Fruit fly (Drosophila melanogaster) whole organism, embryonic: ENCODE data around the gene RpL8.
A peak's percentile ranks its signal among the peaks of the same experiment; 100 is the strongest.

ENCODE experiments used
- Adf1 ChIP-seq: fragments of 200-800 bp; sonication (Bioruptor generic); IDR thresholded peaks from 2 replicates; pipeline ENCODE4 v1.3.6; 2022; ENCODE audit warnings: missing biosample characterization, missing genetic modification characterization
- CG10147 ChIP-seq: fragments of 200-800 bp; sonication (Bioruptor generic); optimal IDR thresholded peaks from 2 replicates; lab custom pipeline; 2019; ENCODE audit warnings: missing biosample characterization, mild to moderate bottlenecking, missing genetic modification characterization, moderate library complexity
- CG10959 ChIP-seq: fragments of 200-800 bp; sonication (Bioruptor generic); IDR thresholded peaks from 2 replicates; pipeline ENCODE4 v1.3.6; 2022; ENCODE audit warnings: missing biosample characterization, missing genetic modification characterization
- CG11093 ChIP-seq: fragments of 200-800 bp; sonication (Bioruptor generic); IDR thresholded peaks from 3 replicates; pipeline ENCODE4 v1.3.6; 2022; ENCODE audit warnings: missing biosample characterization, missing genetic modification characterization
- CG11560 ChIP-seq: fragments of 200-800 bp; sonication (Bioruptor generic); IDR thresholded peaks from 3 replicates; pipeline ENCODE4 v1.3.6; 2022; ENCODE audit warnings: missing biosample characterization, missing genetic modification characterization
- CG12071 ChIP-seq: fragments of 200-800 bp; sonication (Bioruptor generic); optimal IDR thresholded peaks from 3 replicates; lab custom pipeline; 2018; ENCODE audit warnings: missing biosample characterization, mild to moderate bottlenecking, missing genetic modification characterization
- CG14441 ChIP-seq: fragments of 200-800 bp; sonication (Bioruptor generic); IDR thresholded peaks from 2 replicates; pipeline ENCODE4 v1.3.6; 2022; ENCODE audit warnings: missing biosample characterization, missing genetic modification characterization
- CG18476 ChIP-seq: fragments of 200-800 bp; sonication (Bioruptor generic); optimal IDR thresholded peaks from 2 replicates; lab custom pipeline; 2016; ENCODE audit warnings: missing biosample characterization, mild to moderate bottlenecking, missing genetic modification characterization
- CG2120 ChIP-seq: fragments of 200-800 bp; sonication (Bioruptor generic); optimal IDR thresholded peaks from 3 replicates; lab custom pipeline; 2016; ENCODE audit warnings: missing biosample characterization, missing genetic modification characterization
- CG31365 ChIP-seq: fragments of 200-800 bp; sonication (Bioruptor generic); optimal IDR thresholded peaks from 2 replicates; lab custom pipeline; 2018; ENCODE audit warnings: missing biosample characterization, mild to moderate bottlenecking, missing genetic modification characterization
- CG31441 ChIP-seq: fragments of 200-800 bp; sonication (Bioruptor generic); IDR thresholded peaks from 2 replicates; pipeline ENCODE4 v1.3.6; 2022; ENCODE audit warnings: missing biosample characterization, missing genetic modification characterization
- CG34376 ChIP-seq: fragments of 200-800 bp; sonication (Bioruptor generic); optimal IDR thresholded peaks from 2 replicates; lab custom pipeline; 2018; ENCODE audit warnings: missing biosample characterization, mild to moderate bottlenecking, missing genetic modification characterization
- CG3838 ChIP-seq: fragments of 200-800 bp; sonication (Bioruptor generic); optimal IDR thresholded peaks from 3 replicates; lab custom pipeline; 2016; ENCODE audit warnings: missing biosample characterization, missing genetic modification characterization
- CG42726 ChIP-seq: fragments of 200-800 bp; sonication (Bioruptor generic); IDR thresholded peaks from 2 replicates; pipeline ENCODE4 v1.3.6; 2022; ENCODE audit warnings: missing biosample characterization, missing genetic modification characterization; ENCODE audit not compliant: partially characterized antibody
- CG6683 ChIP-seq: fragments of 200-800 bp; sonication (Bioruptor generic); optimal IDR thresholded peaks from 2 replicates; lab custom pipeline; 2017; ENCODE audit warnings: missing biosample characterization, mild to moderate bottlenecking, missing genetic modification characterization, missing genetic modification reagents
- CG7928 ChIP-seq: fragments of 200-800 bp; sonication (Bioruptor generic); optimal IDR thresholded peaks from 2 replicates; lab custom pipeline; 2017; ENCODE audit warnings: missing biosample characterization, mild to moderate bottlenecking, missing genetic modification characterization
- CG7963 ChIP-seq: fragments of 200-800 bp; sonication (Bioruptor generic); IDR thresholded peaks from 3 replicates; pipeline ENCODE4 v1.3.6; 2022; ENCODE audit warnings: missing biosample characterization, missing genetic modification characterization; ENCODE audit not compliant: partially characterized antibody
- CG8290 ChIP-seq, 3 experiments: fragments of 200-800 bp; sonication (Bioruptor generic); optimal IDR thresholded peaks; 2 replicates each; lab custom pipeline; 2016 to 2019; ENCODE audit warnings: missing biosample characterization in 3 of 3, missing genetic modification characterization in 3 of 3, mild to moderate bottlenecking in 2 of 3, moderate library complexity in 1 of 3
- CG8359 ChIP-seq: fragments of 200-800 bp; sonication (Bioruptor generic); optimal IDR thresholded peaks from 2 replicates; lab custom pipeline; 2017; ENCODE audit warnings: missing biosample characterization, mild to moderate bottlenecking, missing genetic modification characterization, borderline replicate concordance
- CG8478 ChIP-seq: fragments of >200 bp; optimal IDR thresholded peaks from 2 replicates; lab custom pipeline; 2018
- CG9797 ChIP-seq: fragments of 200-800 bp; sonication (Bioruptor generic); optimal IDR thresholded peaks from 3 replicates; lab custom pipeline; 2018; ENCODE audit warnings: missing biosample characterization, mild to moderate bottlenecking, missing genetic modification characterization
- CG9876 ChIP-seq: fragments of 200-800 bp; sonication (Bioruptor generic); optimal IDR thresholded peaks from 2 replicates; lab custom pipeline; 2016; ENCODE audit warnings: missing biosample characterization, missing genetic modification characterization
- Doc3 ChIP-seq: fragments of 200-800 bp; sonication (Bioruptor generic); IDR thresholded peaks from 3 replicates; pipeline ENCODE4 v1.3.6; 2022; ENCODE audit warnings: missing biosample characterization, missing genetic modification characterization; ENCODE audit not compliant: partially characterized antibody
- Fer2 ChIP-seq: fragments of 200-800 bp; sonication (Bioruptor generic); optimal IDR thresholded peaks from 2 replicates; lab custom pipeline; 2018; ENCODE audit warnings: missing biosample characterization, mild to moderate bottlenecking, missing genetic modification characterization, moderate library complexity
- Gug ChIP-seq: fragments of 200-800 bp; sonication (Bioruptor generic); IDR thresholded peaks from 4 replicates; pipeline ENCODE4 v1.3.6; 2022; ENCODE audit warnings: missing biosample characterization, missing genetic modification characterization
- HLH3B ChIP-seq: fragments of 200-800 bp; sonication (Bioruptor generic); IDR thresholded peaks from 2 replicates; pipeline ENCODE4 v1.3.6; 2022; ENCODE audit warnings: missing biosample characterization, missing genetic modification characterization
- HmgD ChIP-seq: fragments of 200-800 bp; sonication (Bioruptor generic); optimal IDR thresholded peaks from 3 replicates; lab custom pipeline; 2016; ENCODE audit warnings: missing biosample characterization, missing genetic modification characterization
- Hr78 ChIP-seq, 2 experiments: fragments of 200-800 bp in 1 of 2; fragments of >200 bp in 1 of 2; sonication (Bioruptor generic) in 1 of 2; optimal IDR thresholded peaks; 2 replicates each; lab custom pipeline; 2017 to 2019; ENCODE audit warnings: missing biosample characterization in 2 of 2, missing genetic modification characterization in 2 of 2, mild to moderate bottlenecking in 1 of 2, moderate library complexity in 1 of 2
- Max ChIP-seq: fragments of 200-800 bp; sonication (Bioruptor generic); optimal IDR thresholded peaks from 2 replicates; lab custom pipeline; 2016; ENCODE audit warnings: missing biosample characterization, mild to moderate bottlenecking, missing genetic modification characterization
- Meics ChIP-seq: fragments of 200-800 bp; sonication (Bioruptor generic); optimal IDR thresholded peaks from 2 replicates; lab custom pipeline; 2017; ENCODE audit warnings: missing biosample characterization, mild to moderate bottlenecking, missing genetic modification characterization
- Neu2 ChIP-seq: fragments of 200-800 bp; sonication (Bioruptor generic); optimal IDR thresholded peaks from 3 replicates; lab custom pipeline; 2016; ENCODE audit warnings: missing biosample characterization, missing genetic modification characterization, borderline replicate concordance
- Spps ChIP-seq: fragments of 200-800 bp; sonication (Bioruptor generic); optimal IDR thresholded peaks from 2 replicates; lab custom pipeline; 2018; ENCODE audit warnings: missing biosample characterization, mild to moderate bottlenecking, missing genetic modification characterization
- danr ChIP-seq: fragments of 200-800 bp; sonication (Bioruptor generic); IDR thresholded peaks from 2 replicates; pipeline ENCODE4 v1.3.6; 2022; ENCODE audit warnings: missing biosample characterization, missing genetic modification characterization
- dm ChIP-seq: fragments of 200-800 bp; sonication (Bioruptor generic); optimal IDR thresholded peaks from 3 replicates; lab custom pipeline; 2016; ENCODE audit warnings: missing biosample characterization, missing genetic modification characterization
- ftz-f1 ChIP-seq: fragments of 200-800 bp; sonication (Bioruptor generic); optimal IDR thresholded peaks from 2 replicates; lab custom pipeline; 2016; ENCODE audit warnings: missing biosample characterization, missing genetic modification characterization
- gcm ChIP-seq: fragments of 200-800 bp; sonication (Bioruptor generic); optimal IDR thresholded peaks from 2 replicates; lab custom pipeline; 2019; ENCODE audit warnings: missing biosample characterization, mild to moderate bottlenecking, missing genetic modification characterization, moderate library complexity
- hkb ChIP-seq, 2 experiments: fragments of 200-800 bp in 1 of 2; fragments of >200 bp in 1 of 2; sonication (Bioruptor generic) in 1 of 2; IDR thresholded peaks in 1 of 2; optimal IDR thresholded peaks in 1 of 2; 2 replicates each; pipeline versions ENCODE4 v1.3.6 to Lab custom; 2017 to 2022; ENCODE audit warnings: missing biosample characterization in 1 of 2, missing genetic modification characterization in 1 of 2
- kay ChIP-seq: fragments of 200-800 bp; sonication (Bioruptor generic); optimal IDR thresholded peaks from 2 replicates; lab custom pipeline; 2016; ENCODE audit warnings: missing biosample characterization, missing genetic modification characterization
- ken ChIP-seq: fragments of 200-800 bp; sonication (Bioruptor generic); IDR thresholded peaks from 3 replicates; pipeline ENCODE4 v1.3.6; 2022; ENCODE audit warnings: missing biosample characterization, missing genetic modification characterization
- mam ChIP-seq: fragments of 200-800 bp; sonication (Bioruptor generic); optimal IDR thresholded peaks from 3 replicates; lab custom pipeline; 2016; ENCODE audit warnings: missing biosample characterization, missing genetic modification characterization
- phol ChIP-seq: fragments of 200-800 bp; sonication (Bioruptor generic); optimal IDR thresholded peaks from 3 replicates; lab custom pipeline; 2018; ENCODE audit warnings: missing biosample characterization, mild to moderate bottlenecking, missing genetic modification characterization, moderate library complexity
- sens-2 ChIP-seq: fragments of 200-800 bp; sonication (Bioruptor generic); IDR thresholded peaks from 2 replicates; pipeline ENCODE4 v1.3.6; 2022; ENCODE audit warnings: missing biosample characterization, missing genetic modification characterization
- slou ChIP-seq: fragments of 200-800 bp; sonication (Bioruptor generic); optimal IDR thresholded peaks from 3 replicates; lab custom pipeline; 2016; ENCODE audit warnings: missing biosample characterization, missing genetic modification characterization
- tap ChIP-seq: fragments of 200-800 bp; optimal IDR thresholded peaks from 3 replicates; lab custom pipeline; 2019; ENCODE audit warnings: missing biosample characterization, mild to moderate bottlenecking, missing genetic modification characterization, moderate library complexity
- tna ChIP-seq: fragments of 200-800 bp; sonication (Bioruptor generic); IDR thresholded peaks from 2 replicates; pipeline ENCODE4 v1.3.6; 2022; ENCODE audit warnings: missing biosample characterization, missing genetic modification characterization; ENCODE audit not compliant: partially characterized antibody
- trh ChIP-seq: fragments of 200-800 bp; sonication (Bioruptor generic); optimal IDR thresholded peaks from 2 replicates; lab custom pipeline; 2016; ENCODE audit warnings: missing biosample characterization, missing genetic modification characterization
- wek ChIP-seq: fragments of 200-800 bp; sonication (Bioruptor generic); optimal IDR thresholded peaks from 3 replicates; lab custom pipeline; 2018; ENCODE audit warnings: missing biosample characterization, mild to moderate bottlenecking, missing genetic modification characterization, moderate library complexity

Gene RpL8

DNA sequence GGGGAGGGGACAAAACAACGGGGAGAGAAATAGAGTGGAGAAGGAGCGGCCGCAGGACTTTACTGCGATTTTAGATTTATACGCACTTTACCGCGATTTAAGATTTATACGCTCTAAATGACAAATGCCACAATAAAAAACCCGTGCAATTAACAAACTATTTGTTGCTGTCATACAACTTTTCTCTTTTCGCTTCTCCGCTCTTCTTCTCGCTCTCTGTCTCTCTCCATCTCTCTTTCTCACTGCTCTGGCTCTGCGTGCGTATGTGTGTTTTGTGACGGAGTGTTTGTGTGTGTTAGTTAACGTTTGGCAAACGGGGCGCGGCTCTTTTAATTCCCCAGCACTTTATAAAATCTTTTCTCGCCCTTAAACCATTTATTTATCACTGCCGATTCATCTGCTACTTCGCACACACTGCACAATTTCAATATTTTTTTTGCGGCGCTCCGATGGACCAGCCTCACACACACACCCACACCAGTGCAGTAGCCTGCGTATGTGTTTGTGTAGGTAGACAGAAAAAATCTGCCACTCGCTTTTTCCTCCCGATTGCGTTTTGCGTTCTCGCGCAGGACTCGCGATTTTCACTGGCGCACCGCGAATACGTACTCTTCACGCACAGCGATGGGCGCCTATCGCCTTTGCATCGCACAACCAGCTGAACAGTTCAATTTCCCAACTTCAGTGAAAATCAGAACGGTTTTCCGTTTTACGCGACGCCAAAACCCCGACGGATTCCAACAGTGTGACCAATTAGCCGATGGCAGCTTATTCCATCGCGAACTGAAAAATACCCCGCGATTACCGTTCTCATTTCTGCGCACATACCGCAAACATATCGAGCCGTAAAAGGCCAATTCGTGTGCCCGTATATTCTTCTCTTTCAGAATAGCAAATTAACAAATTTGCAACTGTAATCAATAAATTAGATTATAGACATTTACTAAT lies 1.2 kb upstream of the RpL8 start, which contains the start of gene msn (continued):
- no peak for TF ChIP-seq hkb (optimal IDR thresholded peaks at IDR 0.05; lab: Kevin White, UChicago)
- TF ChIP-seq hkb (GFP tag; IDR thresholded peaks at IDR 0.05; lab: Robert Waterston, UW): peak; percentile 7; the same call in 1 of the 2 replicates
- peak; percentile 44; the same call in 1 of the 3 replicates for TF ChIP-seq ken (GFP tag; lab: Robert Waterston, UW)
- TF ChIP-seq CG10959 (GFP tag; lab: Robert Waterston, UW): no peak
- TF ChIP-seq CG18476: no peak
- TF ChIP-seq CG11560: 0 out of 3 replicates have a peak, but pooled peaks have one; percentile 45
- no peak for TF ChIP-seq Meics (GFP tag; lab: Kevin White, UChicago)
- no peak for TF ChIP-seq Max (GFP tag; lab: Kevin White, UChicago)
- TF ChIP-seq wek (GFP tag; lab: Kevin White, UChicago): peak; percentile 54
- TF ChIP-seq CG6683: peak; percentile 8
- no peak for TF ChIP-seq CG10147
- TF ChIP-seq Spps (tag; lab: Kevin White, UChicago): no peak
- peak; percentile 4 for TF ChIP-seq gcm (GFP tag; lab: Kevin White, UChicago)
- TF ChIP-seq CG7963 (GFP tag; lab: Robert Waterston, UW): peak; percentile 51; the same call in 2 of the 3 replicates
- peak; percentile 91 for TF ChIP-seq CG9797
- TF ChIP-seq Gug (GFP tag; lab: Robert Waterston, UW): no peak; the same call in 3 of the 4 replicates
- TF ChIP-seq CG7928 (GFP tag; lab: Kevin White, UChicago): no peak
- TF ChIP-seq Doc3: no peak
- peak; percentile 83 for TF ChIP-seq CG42726 (GFP tag; lab: Robert Waterston, UW)
- TF ChIP-seq HLH3B (GFP tag; lab: Robert Waterston, UW): no peak
- peak; percentile 66 for TF ChIP-seq Adf1
- peak; percentile 55 for TF ChIP-seq HmgD (GFP tag; lab: Kevin White, UChicago)
- TF ChIP-seq CG11093 (GFP tag; lab: Robert Waterston, UW): no peak
- peak in 1 of 2 experiments; percentile 46 for TF ChIP-seq Hr78 (GFP tag; optimal IDR thresholded peaks at IDR 0.05; lab: Kevin White, UChicago)
- TF ChIP-seq CG31441 (GFP tag; lab: Robert Waterston, UW): no peak
- peak; percentile 34 for TF ChIP-seq dm (GFP tag; lab: Kevin White, UChicago)
- peak; percentile 1 for TF ChIP-seq CG8290 (GFP tag; optimal IDR thresholded peaks at IDR 0.05; lab: Kevin White, UChicago)
- TF ChIP-seq CG8290 (tag; optimal IDR thresholded peaks at IDR 0.05; lab: Kevin White, UChicago): peak in 1 of 2 experiments; percentile 84
- TF ChIP-seq sens-2: 0 out of 2 replicates have a peak, but pooled peaks have one; percentile 7
- TF ChIP-seq CG34376 (GFP tag; lab: Kevin White, UChicago): peak; percentile 83
- no peak for TF ChIP-seq CG31365 (tag; lab: Kevin White, UChicago)
- TF ChIP-seq CG8359: no peak
- no peak for TF ChIP-seq trh (GFP tag; lab: Kevin White, UChicago)
- no peak for TF ChIP-seq CG3838
- TF ChIP-seq danr (GFP tag; lab: Robert Waterston, UW): no peak
- TF ChIP-seq ftz-f1 (GFP tag; lab: Kevin White, UChicago): no peak
- TF ChIP-seq phol: no peak
- TF ChIP-seq Neu2 (GFP tag; lab: Kevin White, UChicago): no peak
- peak; percentile 90 for TF ChIP-seq CG8478 (lab: Kevin White, UChicago)
- peak; percentile 14 for TF ChIP-seq CG2120
- TF ChIP-seq kay (GFP tag; lab: Kevin White, UChicago): no peak
- TF ChIP-seq Fer2 (tag; lab: Kevin White, UChicago): no peak
- TF ChIP-seq CG12071 (GFP tag; lab: Kevin White, UChicago): peak; percentile 58
- TF ChIP-seq mam (GFP tag; lab: Kevin White, UChicago): no peak
- TF ChIP-seq CG14441 (GFP tag; lab: Robert Waterston, UW): 0 out of 2 replicates have a peak, but pooled peaks have one; percentile 22
- TF ChIP-seq tna (GFP tag; lab: Robert Waterston, UW): peak; percentile 51
- TF ChIP-seq slou (GFP tag; lab: Kevin White, UChicago): no peak
- no peak for TF ChIP-seq CG9876
- no peak for TF ChIP-seq tap (tag; lab: Kevin White, UChicago)
